Worm (Caenorhabditis elegans): ENCODE measurements around the gene F38B2.3.

ce11 chrX:11305773-11306172 is 19.6 kb upstream of the F38B2.3 start, which contains the start of gene F08G12.1:
- TF ChIP-seq nhr-10 (tag; optimal IDR thresholded peaks at IDR 0.05), result no peak
- no peak for TF ChIP-seq elt-3 (tag; optimal IDR thresholded peaks at IDR 0.05)
- no peak for TF ChIP-seq lsy-2 (tag; optimal IDR thresholded peaks at IDR 0.05)
- TF ChIP-seq nhr-237 (tag; optimal IDR thresholded peaks at IDR 0.05), result no peak
- TF ChIP-seq ztf-11 (tag; optimal IDR thresholded peaks at IDR 0.05), result no peak
- TF ChIP-seq blmp-1 (tag; optimal IDR thresholded peaks at IDR 0.05; ENCODE audit: insufficient read depth), result no peak
- no peak for TF ChIP-seq nhr-12 (tag; optimal IDR thresholded peaks at IDR 0.05)
- TF ChIP-seq crh-2 (tag; optimal IDR thresholded peaks at IDR 0.05), result no peak
- no peak for TF ChIP-seq elt-1 (tag; optimal IDR thresholded peaks at IDR 0.05)
- no peak for TF ChIP-seq unc-39 (tag; optimal IDR thresholded peaks at IDR 0.05)
- no peak for TF ChIP-seq lin-13 (GFP tag; optimal IDR thresholded peaks at IDR 0.05)
- TF ChIP-seq mdl-1 (tag; optimal IDR thresholded peaks at IDR 0.05), result no peak
